Fruit fly (Drosophila melanogaster) whole organism, adult: Measurements from ENCODE around the gene SmydA-8.

ENCODE experiments used
- CG11617 ChIP-seq: fragments of 200-800 bp; sonication (Bioruptor generic); optimal IDR thresholded peaks from 2 replicates; lab custom pipeline; 2017; ENCODE audit warnings: mild to moderate bottlenecking, missing biosample characterization, missing genetic modification reagents, missing genetic modification characterization
- CG12768 ChIP-seq: fragments of 200-800 bp; sonication (Bioruptor generic); optimal IDR thresholded peaks from 2 replicates; lab custom pipeline; 2017; ENCODE audit warnings: missing biosample characterization, missing genetic modification characterization, mild to moderate bottlenecking, moderate library complexity, missing genetic modification reagents
- CG14711 ChIP-seq: fragments of 200-800 bp; sonication (Bioruptor generic); optimal IDR thresholded peaks from 2 replicates; lab custom pipeline; 2018; ENCODE audit warnings: missing biosample characterization, mild to moderate bottlenecking, missing genetic modification characterization, moderate library complexity
- CG1620 ChIP-seq: fragments of 200-800 bp; sonication (Bioruptor generic); optimal IDR thresholded peaks from 2 replicates; lab custom pipeline; 2016; ENCODE audit warnings: missing biosample characterization, missing genetic modification characterization
- CG33017 ChIP-seq: fragments of 200-800 bp; sonication (Bioruptor generic); optimal IDR thresholded peaks from 2 replicates; lab custom pipeline; 2018; ENCODE audit warnings: missing biosample characterization, mild to moderate bottlenecking, missing genetic modification characterization, moderate library complexity
- CG5204 ChIP-seq: fragments of 200-800 bp; sonication (Bioruptor generic); optimal IDR thresholded peaks from 2 replicates; lab custom pipeline; 2016; ENCODE audit warnings: missing biosample characterization, missing genetic modification characterization
- CG7045 ChIP-seq: fragments of 200-800 bp; sonication (Bioruptor generic); optimal IDR thresholded peaks from 2 replicates; lab custom pipeline; 2017; ENCODE audit warnings: missing biosample characterization, mild to moderate bottlenecking, missing genetic modification characterization
- CG7101 ChIP-seq: fragments of 200-800 bp; sonication (Bioruptor generic); optimal IDR thresholded peaks from 2 replicates; lab custom pipeline; 2018; ENCODE audit warnings: missing biosample characterization, mild to moderate bottlenecking, missing genetic modification characterization, moderate library complexity
- Clk ChIP-seq: fragments of 200-800 bp; sonication (Bioruptor generic); optimal IDR thresholded peaks from 2 replicates; lab custom pipeline; 2017; ENCODE audit warnings: missing biosample characterization, missing genetic modification characterization
- Crg-1 ChIP-seq: fragments of 200-800 bp; sonication (Bioruptor generic); optimal IDR thresholded peaks from 2 replicates; lab custom pipeline; 2016; ENCODE audit warnings: missing biosample characterization, missing genetic modification characterization
- Hr96 ChIP-seq: fragments of 200-800 bp; sonication (Bioruptor generic); optimal IDR thresholded peaks from 2 replicates; lab custom pipeline; 2016; ENCODE audit warnings: missing biosample characterization, missing genetic modification characterization
- Mnt ChIP-seq: fragments of 200-800 bp; sonication (Bioruptor generic); optimal IDR thresholded peaks from 2 replicates; lab custom pipeline; 2016; ENCODE audit warnings: missing biosample characterization, mild to moderate bottlenecking, missing genetic modification characterization
- bab1 ChIP-seq: fragments of 200-800 bp; sonication (Bioruptor generic); optimal IDR thresholded peaks from 3 replicates; lab custom pipeline; 2019; ENCODE audit warnings: missing biosample characterization, mild to moderate bottlenecking, missing genetic modification characterization, moderate library complexity
- cic ChIP-seq: fragments of 200-800 bp; sonication (Bioruptor generic); optimal IDR thresholded peaks from 2 replicates; lab custom pipeline; 2017; ENCODE audit warnings: missing biosample characterization, mild to moderate bottlenecking, missing genetic modification characterization, moderate library complexity
- cnc ChIP-seq, 2 experiments: fragments of >200 bp; optimal IDR thresholded peaks; 2 replicates each; lab custom pipeline; 2017
- kay ChIP-seq: fragments of 200-800 bp; sonication (Bioruptor generic); peaks from one replicate; lab custom pipeline; 2016; ENCODE audit warnings: missing biosample characterization, missing genetic modification characterization, borderline replicate concordance
- ovo ChIP-seq: fragments of 200-800 bp; sonication (Bioruptor generic); optimal IDR thresholded peaks from 2 replicates; lab custom pipeline; 2016; ENCODE audit warnings: missing biosample characterization, missing genetic modification characterization
- pad ChIP-seq: fragments of 200-800 bp; sonication (Bioruptor generic); optimal IDR thresholded peaks from 3 replicates; lab custom pipeline; 2017; ENCODE audit warnings: missing biosample characterization, missing genetic modification characterization, mild to moderate bottlenecking, moderate library complexity, missing genetic modification reagents
- tj ChIP-seq: fragments of 200-800 bp; sonication (Bioruptor generic); optimal IDR thresholded peaks from 3 replicates; lab custom pipeline; 2017; ENCODE audit warnings: missing biosample characterization, mild to moderate bottlenecking, missing genetic modification characterization, moderate library complexity
- toe ChIP-seq: fragments of 200-800 bp; sonication (Bioruptor generic); optimal IDR thresholded peaks from 2 replicates; lab custom pipeline; 2016; ENCODE audit warnings: missing biosample characterization, missing genetic modification characterization

The SmydA-8 gene

dm6 chrX:2170424-2170823, 43.2 kb downstream of the SmydA-8 start:
- TF ChIP-seq kay (GFP tag; lab: Kevin White, UChicago) = no peak
- no peak for TF ChIP-seq pad
- no peak for TF ChIP-seq cic (GFP tag; lab: Kevin White, UChicago)
- TF ChIP-seq bab1 (GFP tag; lab: Kevin White, UChicago) = no peak
- no peak for TF ChIP-seq ovo (GFP tag; lab: Kevin White, UChicago)

DNA sequence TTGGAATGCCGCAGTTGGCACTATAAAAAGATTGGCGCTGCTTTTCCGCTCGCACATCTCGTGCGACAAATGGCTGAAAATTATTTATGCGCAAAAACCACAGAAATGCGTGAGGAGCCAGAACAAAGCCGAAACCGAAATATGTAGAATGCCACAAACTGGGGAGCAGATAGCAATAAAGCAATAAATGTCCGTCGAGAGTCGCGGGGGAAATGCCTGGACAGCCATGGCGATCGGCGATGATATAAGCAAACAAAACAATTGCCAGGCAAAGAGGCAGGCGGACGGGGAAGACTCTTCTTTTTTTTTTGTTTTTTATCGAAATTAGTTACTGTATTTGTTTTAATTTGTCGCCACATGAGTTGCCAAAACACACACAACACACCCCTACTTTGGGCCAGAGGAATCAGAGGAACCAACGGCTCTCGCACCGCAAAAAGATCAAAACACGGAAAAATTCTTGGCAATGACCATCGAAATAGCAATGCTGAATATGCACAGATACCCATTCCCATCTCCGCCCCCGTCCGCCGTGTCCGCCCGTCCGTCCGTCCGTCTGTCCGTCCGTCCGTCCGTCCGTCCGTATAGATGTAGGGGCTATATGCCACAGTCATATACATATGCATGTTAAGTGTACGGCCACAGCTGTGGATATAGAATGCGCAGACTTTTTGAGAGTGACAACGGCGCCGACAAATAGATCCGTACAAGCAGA, 45.0 kb downstream of the SmydA-8 start:
- TF ChIP-seq Clk = no peak
- no peak for TF ChIP-seq CG5204 (GFP tag; lab: Kevin White, UChicago)
- TF ChIP-seq CG11617 (GFP tag; lab: Kevin White, UChicago) = peak; percentile 15

DNA sequence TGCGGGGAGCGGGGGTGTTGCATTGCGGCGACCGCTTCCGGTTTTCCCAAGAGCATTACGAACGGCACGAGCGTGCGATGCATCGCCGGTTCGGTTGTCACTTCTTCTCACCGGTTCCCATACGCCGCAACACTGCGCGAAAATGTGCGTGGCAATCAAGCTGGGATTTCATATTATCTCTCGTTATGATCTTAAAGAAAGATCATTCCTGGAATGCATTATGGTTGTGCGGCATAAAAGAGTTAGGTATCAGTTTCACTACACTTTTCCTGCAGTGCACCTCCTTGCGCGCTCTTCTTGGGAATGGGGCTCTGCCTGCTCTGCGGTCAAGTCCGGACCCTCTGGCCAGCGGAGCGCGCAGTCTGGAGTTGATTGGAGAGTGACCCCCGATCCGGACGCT, 47.5 kb downstream of the SmydA-8 start:
- no peak for TF ChIP-seq Mnt (GFP tag; lab: Kevin White, UChicago)
- TF ChIP-seq Clk = no peak
- no peak for TF ChIP-seq CG33017
- TF ChIP-seq kay (GFP tag; lab: Kevin White, UChicago) = no peak
- TF ChIP-seq ovo (GFP tag; lab: Kevin White, UChicago) = no peak
- no peak for TF ChIP-seq Hr96 (GFP tag; lab: Kevin White, UChicago)
- no peak for TF ChIP-seq CG1620 (GFP tag; lab: Kevin White, UChicago)
- TF ChIP-seq bab1 (GFP tag; lab: Kevin White, UChicago) = no peak
- no peak for TF ChIP-seq CG7045
- no peak for TF ChIP-seq CG5204 (GFP tag; lab: Kevin White, UChicago)
- TF ChIP-seq CG11617 (GFP tag; lab: Kevin White, UChicago) = no peak
- no peak for TF ChIP-seq pad
- TF ChIP-seq Crg-1 (GFP tag; lab: Kevin White, UChicago) = no peak
- TF ChIP-seq CG14711 (tag; lab: Kevin White, UChicago) = no peak
- TF ChIP-seq CG7101 = no peak
- TF ChIP-seq cnc (optimal IDR thresholded peaks at IDR 0.05; lab: Kevin White, UChicago) = no peak
- TF ChIP-seq toe = no peak
- TF ChIP-seq tj (GFP tag; lab: Kevin White, UChicago) = no peak
- no peak for TF ChIP-seq CG12768 (GFP tag; lab: Kevin White, UChicago)

DNA sequence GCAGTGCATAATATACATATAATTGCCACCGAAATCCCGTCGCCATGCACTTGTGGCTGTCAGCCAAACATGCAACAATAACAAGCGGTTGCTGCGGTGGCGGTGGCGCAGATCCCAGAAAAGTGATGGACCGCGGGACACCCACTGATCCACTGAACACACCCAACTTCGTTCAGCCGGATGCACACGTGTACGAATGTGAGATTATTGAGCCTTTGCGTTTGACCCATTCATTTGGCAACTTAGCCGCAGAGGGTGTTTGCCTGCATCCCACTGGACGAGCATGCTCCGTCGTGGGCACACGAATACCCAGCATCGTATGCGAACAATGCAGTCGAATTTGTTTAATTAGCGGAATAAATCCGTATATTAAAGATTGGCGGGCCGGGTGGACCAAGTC, 48.2 kb downstream of the SmydA-8 start:
- no peak for TF ChIP-seq CG12768 (GFP tag; lab: Kevin White, UChicago)
- TF ChIP-seq pad = no peak
- TF ChIP-seq cnc (optimal IDR thresholded peaks at IDR 0.05; lab: Kevin White, UChicago) = no peak
- no peak for TF ChIP-seq cic (GFP tag; lab: Kevin White, UChicago)
- TF ChIP-seq CG1620 (GFP tag; lab: Kevin White, UChicago) = no peak
- TF ChIP-seq kay (GFP tag; lab: Kevin White, UChicago) = no peak
- TF ChIP-seq CG14711 (tag; lab: Kevin White, UChicago) = no peak

dm6 chrX:2163358-2163757, 50.3 kb downstream of the SmydA-8 start:
- TF ChIP-seq CG5204 (GFP tag; lab: Kevin White, UChicago) (no peak), CG11617 (GFP tag; lab: Kevin White, UChicago) (no peak), toe (no peak), cic (GFP tag; lab: Kevin White, UChicago) (no peak)

- TF ChIP-seq CG14711 (tag; lab: Kevin White, UChicago) (no peak), Clk (no peak), CG5204 (GFP tag; lab: Kevin White, UChicago) (no peak), toe (no peak), CG1620 (GFP tag; lab: Kevin White, UChicago) (no peak)
Measured at dm6 chrX:2162130-2162907, 51.3 kb downstream of the SmydA-8 start, which contains the start of the genes Cyp4d1 and CG3630. Gene Cyp4d1, minus strand, starts transcription at chrX:2162180. Gene CG3630, plus strand, starts transcription at chrX:2162196.

- TF ChIP-seq pad (no peak), CG12768 (GFP tag; lab: Kevin White, UChicago) (no peak), toe (no peak), tj (GFP tag; lab: Kevin White, UChicago) (no peak), Mnt (GFP tag; lab: Kevin White, UChicago) (no peak), Clk (no peak), kay (GFP tag; lab: Kevin White, UChicago) (no peak), CG14711 (tag; lab: Kevin White, UChicago) (no peak), Hr96 (GFP tag; lab: Kevin White, UChicago) (no peak), CG7045 (no peak), ovo (GFP tag; lab: Kevin White, UChicago) (no peak), CG5204 (GFP tag; lab: Kevin White, UChicago) (no peak), CG11617 (GFP tag; lab: Kevin White, UChicago) (no peak), cnc (optimal IDR thresholded peaks at IDR 0.05; lab: Kevin White, UChicago) (no peak), CG33017 (no peak), bab1 (GFP tag; lab: Kevin White, UChicago) (no peak)
Measured at dm6 chrX:2161020-2161419, 52.6 kb downstream of the SmydA-8 start.
